Worm (Caenorhabditis elegans) whole organism, L3 larva: Measurements from ENCODE around the gene mcat-1.
A peak's percentile ranks its signal among the peaks of the same experiment; 100 is the strongest.
"Not testable (repeated sequence)": the region's sequence is repeated elsewhere in the genome, so short reads cannot be mapped to it uniquely, and the experiment has no call there.

ENCODE experiments used
- R02D3.7 ChIP-seq: fragments of 150-350 bp; optimal IDR thresholded peaks from 2 replicates; lab custom pipeline; 2014; ENCODE audit warnings: missing biosample characterization, missing genetic modification characterization
- ZK546.5 ChIP-seq: sonication (generic microtip); optimal IDR thresholded peaks from 2 replicates; lab custom pipeline; 2017; ENCODE audit warnings: missing biosample characterization, missing genetic modification characterization
- aly-2 ChIP-seq: fragments of 150-350 bp; optimal IDR thresholded peaks from 2 replicates; lab custom pipeline; 2014; ENCODE audit warnings: missing biosample characterization, missing genetic modification characterization
- ceh-16 ChIP-seq: sonication (generic microtip); optimal IDR thresholded peaks from 2 replicates; lab custom pipeline; 2017; ENCODE audit warnings: missing biosample characterization, missing genetic modification characterization
- ceh-9 ChIP-seq: sonication (generic microtip); optimal IDR thresholded peaks from 2 replicates; lab custom pipeline; 2018; ENCODE audit warnings: missing biosample characterization, missing genetic modification characterization
- daf-12 ChIP-seq: fragments of 150-350 bp; optimal IDR thresholded peaks from 2 replicates; lab custom pipeline; 2014; ENCODE audit warnings: missing biosample characterization, missing genetic modification reagents, missing genetic modification characterization
- egl-27 ChIP-seq: sonication (generic microtip); optimal IDR thresholded peaks from 4 replicates; lab custom pipeline; 2017; ENCODE audit warnings: missing biosample characterization, missing genetic modification reagents, missing genetic modification characterization
- egl-5 ChIP-seq: fragments of 150-350 bp; optimal IDR thresholded peaks from 2 replicates; lab custom pipeline; 2017; ENCODE audit warnings: missing biosample characterization, missing genetic modification reagents, missing genetic modification characterization, inconsistent platforms
- elt-1 ChIP-seq: fragments of 150-350 bp; optimal IDR thresholded peaks from 2 replicates; lab custom pipeline; 2014; ENCODE audit warnings: missing biosample characterization, missing genetic modification characterization
- elt-2 ChIP-seq: sonication (generic microtip); optimal IDR thresholded peaks from 2 replicates; lab custom pipeline; 2016; ENCODE audit warnings: missing genetic modification reagents, mild to moderate bottlenecking, missing genetic modification characterization, missing compliant biosample characterization
- eor-1 ChIP-seq, 2 experiments: fragments of 150-350 bp; optimal IDR thresholded peaks; 2 replicates each; lab custom pipeline; 2014 to 2018; ENCODE audit warnings: missing biosample characterization in 2 of 2, missing genetic modification characterization in 2 of 2
- fkh-10 ChIP-seq: sonication (generic microtip); optimal IDR thresholded peaks from 2 replicates; lab custom pipeline; 2017; ENCODE audit warnings: missing biosample characterization, missing genetic modification reagents, missing genetic modification characterization
- fkh-2 ChIP-seq: fragments of 150-350 bp; optimal IDR thresholded peaks from 2 replicates; lab custom pipeline; 2014; ENCODE audit warnings: missing biosample characterization, missing genetic modification reagents, missing genetic modification characterization
- hmg-11 ChIP-seq: sonication (generic microtip); optimal IDR thresholded peaks from 2 replicates; lab custom pipeline; 2016; ENCODE audit warnings: missing genetic modification characterization, missing compliant biosample characterization
- lin-15B ChIP-seq: fragments of 150-350 bp; optimal IDR thresholded peaks from 2 replicates; lab custom pipeline; 2014; ENCODE audit warnings: missing biosample characterization, missing genetic modification characterization
- lin-39 ChIP-seq: fragments of 150-350 bp; optimal IDR thresholded peaks from 2 replicates; lab custom pipeline; 2018; ENCODE audit warnings: missing biosample characterization, missing genetic modification reagents, missing genetic modification characterization
- mdl-1 ChIP-seq: fragments of 150-350 bp; optimal IDR thresholded peaks from 2 replicates; lab custom pipeline; 2014; ENCODE audit warnings: missing biosample characterization, missing genetic modification characterization
- mml-1 ChIP-seq: fragments of 150-350 bp; sonication (generic microtip); optimal IDR thresholded peaks from 3 replicates; lab custom pipeline; 2014; ENCODE audit warnings: missing biosample characterization, missing genetic modification characterization
- nfya-1 ChIP-seq: sonication (generic microtip); optimal IDR thresholded peaks from 2 replicates; lab custom pipeline; 2017; ENCODE audit warnings: missing genetic modification characterization, mild to moderate bottlenecking, missing compliant biosample characterization, antibody characterized with exemption, moderate library complexity; ENCODE audit not compliant: insufficient read depth
- nhr-11 ChIP-seq: fragments of 150-350 bp; optimal IDR thresholded peaks from 2 replicates; lab custom pipeline; 2014; ENCODE audit warnings: missing biosample characterization, missing genetic modification characterization
- nhr-23 ChIP-seq: fragments of 150-350 bp; optimal IDR thresholded peaks from 2 replicates; lab custom pipeline; 2014; ENCODE audit warnings: missing biosample characterization, missing genetic modification reagents, missing genetic modification characterization
- nhr-237 ChIP-seq: fragments of 150-350 bp; optimal IDR thresholded peaks from 2 replicates; lab custom pipeline; 2014; ENCODE audit warnings: missing biosample characterization, missing genetic modification characterization
- nhr-25 ChIP-seq: sonication (generic microtip); optimal IDR thresholded peaks from 2 replicates; lab custom pipeline; 2017; ENCODE audit warnings: missing biosample characterization, missing genetic modification characterization
- nhr-28 ChIP-seq: fragments of 150-350 bp; optimal IDR thresholded peaks from 2 replicates; lab custom pipeline; 2014; ENCODE audit warnings: missing biosample characterization, missing genetic modification characterization
- nhr-43 ChIP-seq: sonication (generic microtip); optimal IDR thresholded peaks from 2 replicates; lab custom pipeline; 2016; ENCODE audit warnings: mild to moderate bottlenecking, missing genetic modification characterization, missing compliant biosample characterization; ENCODE audit not compliant: poor library complexity, severe bottlenecking
- pha-4 ChIP-seq: fragments of 150-350 bp; optimal IDR thresholded peaks from 2 replicates; lab custom pipeline; 2014; ENCODE audit warnings: missing biosample characterization, missing genetic modification reagents, missing genetic modification characterization
- pqm-1 ChIP-seq: fragments of 150-350 bp; optimal IDR thresholded peaks from 2 replicates; lab custom pipeline; 2017; ENCODE audit warnings: missing biosample characterization, missing genetic modification characterization, inconsistent platforms
- sea-2 ChIP-seq: fragments of 150-350 bp; sonication (generic microtip); optimal IDR thresholded peaks from 4 replicates; lab custom pipeline; 2014; ENCODE audit warnings: missing biosample characterization, missing genetic modification reagents, missing genetic modification characterization
- skn-1 ChIP-seq: fragments of 150-350 bp; optimal IDR thresholded peaks from 2 replicates; lab custom pipeline; 2014; ENCODE audit warnings: missing biosample characterization, missing genetic modification characterization
- snpc-4 ChIP-seq: fragments of 150-350 bp; optimal IDR thresholded peaks from 2 replicates; lab custom pipeline; 2014; ENCODE audit warnings: missing biosample characterization, missing genetic modification characterization
- tbx-2 ChIP-seq: sonication (generic microtip); optimal IDR thresholded peaks from 2 replicates; lab custom pipeline; 2016; ENCODE audit warnings: mild to moderate bottlenecking, missing genetic modification characterization, missing compliant biosample characterization
- unc-39 ChIP-seq: sonication (generic microtip); optimal IDR thresholded peaks from 4 replicates; lab custom pipeline; 2017; ENCODE audit warnings: missing biosample characterization, missing genetic modification characterization
- unc-62 ChIP-seq: fragments of 150-350 bp; sonication (generic microtip); optimal IDR thresholded peaks from 4 replicates; lab custom pipeline; 2014; ENCODE audit warnings: missing biosample characterization, missing genetic modification reagents, missing genetic modification characterization
- zag-1 ChIP-seq: fragments of 150-350 bp; optimal IDR thresholded peaks from 2 replicates; lab custom pipeline; 2014; ENCODE audit warnings: missing biosample characterization, missing genetic modification characterization
- ztf-11 ChIP-seq: fragments of 150-350 bp; optimal IDR thresholded peaks from 2 replicates; lab custom pipeline; 2014; ENCODE audit warnings: missing biosample characterization, missing genetic modification characterization
- ztf-4 ChIP-seq: fragments of 150-350 bp; optimal IDR thresholded peaks from 2 replicates; lab custom pipeline; 2014; ENCODE audit warnings: missing biosample characterization, missing genetic modification characterization

Gene mcat-1

ce11 chrII:104234-104633 lies 12.9 kb upstream of the mcat-1 start, which contains the start of gene col-68:
TSS of gene col-68 (plus strand) at chrII:104534.
- TF ChIP-seq ZK546.5 (tag; lab: Kevin White, UChicago) (no peak), nhr-23 (no peak), R02D3.7 (tag; lab: Kevin White, UChicago) (no peak), zag-1 (no peak), nhr-43 (tag; lab: Kevin White, UChicago) (no peak), mdl-1 (tag; lab: Kevin White, UChicago) (no peak), snpc-4 (no peak), nhr-28 (tag; lab: Kevin White, UChicago) (no peak), nhr-25 (tag; lab: Kevin White, UChicago) (no peak), mml-1 (tag; lab: Kevin White, UChicago) (no peak), skn-1 (tag; lab: Kevin White, UChicago) (no peak), daf-12 (tag; lab: Kevin White, UChicago) (no peak), lin-15B (no peak), fkh-2 (tag; lab: Kevin White, UChicago) (no peak), unc-62 (GFP tag; lab: Kevin White, UChicago) (no peak), ztf-4 (no peak), lin-39 (tag; lab: Kevin White, UChicago) (no peak), egl-27 (tag; lab: Kevin White, UChicago) (no peak)
- TF ChIP-seq, all 47 proteins: peak for 0

- TF ChIP-seq egl-27 (tag; lab: Kevin White, UChicago) (no peak), mml-1 (tag; lab: Kevin White, UChicago) (no peak), unc-39 (tag; lab: Kevin White, UChicago) (no peak), ceh-16 (tag; lab: Kevin White, UChicago) (no peak), nhr-23 (no peak), tbx-2 (tag; lab: Kevin White, UChicago) (no peak), R02D3.7 (tag; lab: Kevin White, UChicago) (no peak), fkh-10 (GFP tag; lab: Kevin White, UChicago) (no peak), mdl-1 (tag; lab: Kevin White, UChicago) (no peak), pqm-1 (no peak), sea-2 (GFP tag; lab: Kevin White, UChicago) (no peak)
- TF ChIP-seq, all 47 proteins: peak for 0
Observed at ce11 chrII:101176-101575, 9.9 kb upstream of the mcat-1 start.

ce11 chrII:98894-99293 lies 7.6 kb upstream of the mcat-1 start, which contains the start of gene C50D2.10:
TSS of gene C50D2.10 (plus strand) at chrII:99138.
- TF ChIP-seq nhr-237 (tag; lab: Kevin White, UChicago); eor-1 (tag; optimal IDR thresholded peaks at IDR 0.05; lab: Kevin White, UChicago); nhr-11 (tag; lab: Kevin White, UChicago): not testable (repeated sequence)
- TF ChIP-seq, all 47 proteins: peak for 0; not testable (repeated sequence) for 47

- TF ChIP-seq ztf-11 (tag; lab: Kevin White, UChicago) (no peak), ceh-9 (no peak), ceh-16 (tag; lab: Kevin White, UChicago) (no peak), nhr-23 (peak; percentile 45), pha-4 (tag; lab: Kevin White, UChicago) (peak; percentile 66), hmg-11 (peak; percentile 70), snpc-4 (peak; percentile 28), elt-2 (peak; percentile 30), lin-15B (peak; percentile 73), skn-1 (tag; lab: Kevin White, UChicago) (peak; percentile 37), R02D3.7 (tag; lab: Kevin White, UChicago) (peak; percentile 95), nfya-1 (peak; percentile 43)
Observed at ce11 chrII:97992-98763, 6.9 kb upstream of the mcat-1 start, which contains the start of the genes luc-7L3 and sftb-6. TSS of gene luc-7L3 (minus strand) at chrII:98027. TSS of gene sftb-6 (plus strand) at chrII:98404.

- TF ChIP-seq elt-1 (tag; lab: Kevin White, UChicago) (no peak), aly-2 (no peak), R02D3.7 (tag; lab: Kevin White, UChicago) (no peak), unc-62 (GFP tag; lab: Kevin White, UChicago) (no peak), fkh-2 (tag; lab: Kevin White, UChicago) (no peak), tbx-2 (tag; lab: Kevin White, UChicago) (no peak), pha-4 (tag; lab: Kevin White, UChicago) (no peak), fkh-10 (GFP tag; lab: Kevin White, UChicago) (no peak), egl-5 (no peak), ztf-4 (no peak), lin-39 (tag; lab: Kevin White, UChicago) (no peak), ZK546.5 (tag; lab: Kevin White, UChicago) (no peak), skn-1 (tag; lab: Kevin White, UChicago) (no peak), nhr-23 (no peak)
Observed at ce11 chrII:95177-95576, 3.9 kb upstream of the mcat-1 start, which contains the start of gene C50D2.7. TSS of gene C50D2.7 (minus strand) at chrII:95277.
